Fruit fly (Drosophila melanogaster) whole organism, pupa: ENCODE data around the gene Ir92a.

Experiments
- CG10348 ChIP-seq: fragments of 200-800 bp; sonication (Bioruptor generic); IDR thresholded peaks from 2 replicates; pipeline ENCODE4 v1.3.6; 2022; ENCODE audit warnings: missing biosample characterization, missing genetic modification characterization
- CG12605 ChIP-seq: fragments of 200-800 bp; sonication (Bioruptor generic); IDR thresholded peaks from 2 replicates; pipeline ENCODE4 v1.3.6; 2022; ENCODE audit warnings: missing biosample characterization, missing genetic modification characterization
- CG13204 ChIP-seq: fragments of 200-800 bp; sonication (Bioruptor generic); optimal IDR thresholded peaks from 2 replicates; lab custom pipeline; 2018; ENCODE audit warnings: missing biosample characterization, mild to moderate bottlenecking, missing genetic modification characterization, moderate library complexity
- CG14655 ChIP-seq: fragments of 200-800 bp; sonication (Bioruptor generic); optimal IDR thresholded peaks from 3 replicates; lab custom pipeline; 2017; ENCODE audit warnings: mild to moderate bottlenecking, missing biosample characterization, missing genetic modification reagents, missing genetic modification characterization
- CG15710 ChIP-seq: fragments of 200-800 bp; sonication (Bioruptor generic); optimal IDR thresholded peaks from 2 replicates; lab custom pipeline; 2018; ENCODE audit warnings: missing biosample characterization, mild to moderate bottlenecking, missing genetic modification characterization, moderate library complexity
- CG17806 ChIP-seq: fragments of 200-800 bp; sonication (Bioruptor generic); optimal IDR thresholded peaks from 2 replicates; lab custom pipeline; 2018; ENCODE audit warnings: missing biosample characterization, mild to moderate bottlenecking, missing genetic modification characterization, moderate library complexity
- CG32121 ChIP-seq: fragments of 200-800 bp; sonication (Bioruptor generic); IDR thresholded peaks from 2 replicates; pipeline ENCODE4 v1.3.6; 2022; ENCODE audit warnings: missing biosample characterization, missing genetic modification characterization
- CG34367 ChIP-seq: fragments of 200-800 bp; sonication (Bioruptor generic); optimal IDR thresholded peaks from 2 replicates; lab custom pipeline; 2018; ENCODE audit warnings: missing biosample characterization, mild to moderate bottlenecking, missing genetic modification characterization
- CG4496 ChIP-seq: fragments of 200-800 bp; sonication (Bioruptor generic); IDR thresholded peaks from 3 replicates; pipeline ENCODE4 v1.3.6; 2022; ENCODE audit warnings: missing biosample characterization, missing genetic modification characterization
- CG8159 ChIP-seq: fragments of 200-800 bp; sonication (Bioruptor generic); optimal IDR thresholded peaks from 3 replicates; lab custom pipeline; 2018; ENCODE audit warnings: missing biosample characterization, mild to moderate bottlenecking, missing genetic modification characterization, moderate library complexity
- CG8301 ChIP-seq: fragments of 200-800 bp; sonication (Bioruptor generic); optimal IDR thresholded peaks from 2 replicates; lab custom pipeline; 2018; ENCODE audit warnings: missing biosample characterization, mild to moderate bottlenecking, missing genetic modification characterization
- CG9948 ChIP-seq: fragments of 200-800 bp; sonication (Bioruptor generic); optimal IDR thresholded peaks from 2 replicates; lab custom pipeline; 2018; ENCODE audit warnings: missing biosample characterization, mild to moderate bottlenecking, missing genetic modification characterization, moderate library complexity
- D1 ChIP-seq: fragments of 200-800 bp; sonication (Bioruptor generic); optimal IDR thresholded peaks from 2 replicates; lab custom pipeline; 2018; ENCODE audit warnings: missing biosample characterization, mild to moderate bottlenecking, missing genetic modification characterization, moderate library complexity
- EcR ChIP-seq: fragments of 200-800 bp; sonication (Bioruptor generic); optimal IDR thresholded peaks from 3 replicates; lab custom pipeline; 2019; ENCODE audit warnings: missing biosample characterization, missing genetic modification characterization, mild to moderate bottlenecking, moderate library complexity, missing genetic modification reagents
- Ets98B ChIP-seq: fragments of 200-800 bp; sonication (Bioruptor generic); IDR thresholded peaks from 2 replicates; pipeline ENCODE4 v1.3.6; 2022; ENCODE audit warnings: missing biosample characterization, missing genetic modification characterization
- Pif1A ChIP-seq: fragments of 200-800 bp; sonication (Bioruptor generic); optimal IDR thresholded peaks from 3 replicates; lab custom pipeline; 2016; ENCODE audit warnings: missing biosample characterization, missing genetic modification characterization
- Pif1B ChIP-seq: fragments of 200-800 bp; sonication (Bioruptor generic); optimal IDR thresholded peaks from 3 replicates; lab custom pipeline; 2016; ENCODE audit warnings: missing biosample characterization, missing genetic modification characterization
- Snoo ChIP-seq: fragments of 200-800 bp; sonication (Bioruptor generic); optimal IDR thresholded peaks from 3 replicates; lab custom pipeline; 2017; ENCODE audit warnings: missing biosample characterization, mild to moderate bottlenecking, missing genetic modification characterization, inconsistent platforms
- fd96Ca ChIP-seq: fragments of 200-800 bp; sonication (Bioruptor generic); IDR thresholded peaks from 3 replicates; pipeline ENCODE4 v1.3.6; 2022; ENCODE audit warnings: missing biosample characterization, missing genetic modification characterization
- gl ChIP-seq: fragments of 200-800 bp; sonication (Bioruptor generic); optimal IDR thresholded peaks from 2 replicates; lab custom pipeline; 2018; ENCODE audit warnings: missing biosample characterization, mild to moderate bottlenecking, missing genetic modification characterization
- rn ChIP-seq: fragments of 200-800 bp; sonication (Bioruptor generic); IDR thresholded peaks from 2 replicates; pipeline ENCODE4 v1.3.6; 2022; ENCODE audit warnings: missing biosample characterization, missing genetic modification characterization

Ir92a gene

dm6 chr3R:20316599-20316998, 22.2 kb upstream of the Ir92a start:
- TF ChIP-seq CG17806 (no peak), CG12605 (GFP tag; lab: Robert Waterston, UW) (no peak), rn (GFP tag; lab: Robert Waterston, UW) (no peak), CG8301 (tag; lab: Kevin White, UChicago) (no peak)
- TF ChIP-seq, all 21 proteins: peak for 0

DNA sequence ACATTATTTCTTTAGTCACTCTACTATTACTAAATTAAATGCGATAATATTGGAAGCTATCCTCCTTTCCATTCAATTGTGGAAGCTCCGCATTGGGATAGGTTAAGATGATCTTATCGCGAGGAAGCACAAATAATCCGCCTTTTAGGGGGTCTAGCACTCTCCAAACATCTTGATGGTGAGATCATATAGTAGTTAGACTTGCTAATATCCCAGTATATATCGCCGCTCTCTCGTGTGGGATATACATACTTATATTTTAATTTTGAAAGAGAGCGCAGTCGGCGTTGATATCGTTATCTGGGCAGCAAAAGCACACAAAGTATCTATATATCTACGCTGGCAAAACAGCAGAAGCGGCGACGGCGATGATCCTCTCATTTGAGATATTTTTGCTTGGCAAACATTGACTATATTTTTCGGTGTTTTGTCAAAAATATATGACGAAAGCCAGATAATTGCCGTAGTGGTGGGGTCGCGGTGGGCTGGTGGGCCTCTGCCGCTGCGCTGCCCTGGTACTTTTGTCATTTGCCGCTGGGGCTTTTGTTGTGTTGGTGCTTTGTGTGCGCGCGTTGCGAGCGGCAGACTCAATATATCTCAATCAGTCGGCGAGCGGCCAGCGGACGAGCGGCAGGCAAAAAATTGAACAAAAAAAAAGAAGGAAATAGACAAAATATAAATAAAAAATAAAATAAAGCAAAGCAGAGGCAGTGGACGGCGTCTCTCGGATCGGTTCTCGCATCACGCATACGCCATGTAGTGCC, 21.2 kb upstream of the Ir92a start:
- TF ChIP-seq CG8159 (tag; lab: Kevin White, UChicago) = no peak
- TF ChIP-seq fd96Ca (GFP tag; lab: Robert Waterston, UW) = peak; percentile 56; the same call in 2 of the 3 replicates
- no peak for TF ChIP-seq CG17806
- TF ChIP-seq Ets98B (GFP tag; lab: Robert Waterston, UW) = peak; percentile 79
- no peak for TF ChIP-seq EcR (GFP tag; lab: Kevin White, UChicago)
- peak; percentile 67 for TF ChIP-seq CG4496 (GFP tag; lab: Robert Waterston, UW)
- no peak for TF ChIP-seq CG8301 (tag; lab: Kevin White, UChicago)
- no peak for TF ChIP-seq rn (GFP tag; lab: Robert Waterston, UW)
- TF ChIP-seq CG10348 (GFP tag; lab: Robert Waterston, UW) = no peak
- TF ChIP-seq CG9948 = no peak
- no peak for TF ChIP-seq CG13204 (GFP tag; lab: Kevin White, UChicago)
- TF ChIP-seq CG34367 = no peak
- no peak for TF ChIP-seq Pif1B (GFP tag; lab: Kevin White, UChicago)
- no peak for TF ChIP-seq gl
- no peak for TF ChIP-seq Snoo (tag; lab: Kevin White, UChicago)
- peak; percentile 72 for TF ChIP-seq CG32121 (GFP tag; lab: Robert Waterston, UW)
- peak; percentile 58 for TF ChIP-seq CG12605 (GFP tag; lab: Robert Waterston, UW)
- TF ChIP-seq CG15710 (tag; lab: Kevin White, UChicago) = no peak

- TF ChIP-seq Snoo (tag; lab: Kevin White, UChicago) (no peak), CG12605 (GFP tag; lab: Robert Waterston, UW) (0 out of 2 replicates have a peak, but pooled peaks have one; percentile 1)
- TF ChIP-seq, all 21 proteins: peak for 1
These were observed 20.5 kb upstream of the Ir92a start for dm6 chr3R:20318166-20318690.

dm6 chr3R:20327572-20328483, 10.9 kb upstream of the Ir92a start, which contains the start of the genes CG4360 and Sirt2:
Gene CG4360 (minus strand): TSS chr3R:20328003.
Gene Sirt2 (plus strand): TSS chr3R:20328465.
- TF ChIP-seq CG4496 (GFP tag; lab: Robert Waterston, UW) (0 out of 3 replicates have a peak, but pooled peaks have one; percentile 35), gl (no peak), EcR (GFP tag; lab: Kevin White, UChicago) (no peak), CG13204 (GFP tag; lab: Kevin White, UChicago) (no peak), Pif1A (GFP tag; lab: Kevin White, UChicago) (no peak), D1 (tag; lab: Kevin White, UChicago) (no peak), CG8159 (tag; lab: Kevin White, UChicago) (peak; percentile 53), Snoo (tag; lab: Kevin White, UChicago) (no peak), CG12605 (GFP tag; lab: Robert Waterston, UW) (no peak), Pif1B (GFP tag; lab: Kevin White, UChicago) (no peak), CG32121 (GFP tag; lab: Robert Waterston, UW) (peak; percentile 46; the same call in 1 of the 2 replicates), CG17806 (peak; percentile 26), CG8301 (tag; lab: Kevin White, UChicago) (no peak), CG14655 (GFP tag; lab: Kevin White, UChicago) (no peak), CG34367 (no peak), CG9948 (peak; percentile 6), CG15710 (tag; lab: Kevin White, UChicago) (no peak), CG10348 (GFP tag; lab: Robert Waterston, UW) (no peak), rn (GFP tag; lab: Robert Waterston, UW) (no peak), fd96Ca (GFP tag; lab: Robert Waterston, UW) (0 out of 3 replicates have a peak, but pooled peaks have one; percentile 6), Ets98B (GFP tag; lab: Robert Waterston, UW) (peak; percentile 27; the same call in 1 of the 2 replicates)

- no peak for TF ChIP-seq Ets98B (GFP tag; lab: Robert Waterston, UW)
- TF ChIP-seq CG34367 = no peak
- no peak for TF ChIP-seq CG12605 (GFP tag; lab: Robert Waterston, UW)
- TF ChIP-seq EcR (GFP tag; lab: Kevin White, UChicago) = no peak
- TF ChIP-seq CG17806 = no peak
- no peak for TF ChIP-seq CG9948
- TF ChIP-seq CG15710 (tag; lab: Kevin White, UChicago) = no peak
These were observed 6.1 kb upstream of the Ir92a start for dm6 chr3R:20332688-20333087.
